Worm (Caenorhabditis elegans): Measurements from ENCODE around the gene Y58A7A.1.

Y58A7A.1 gene

ce11 chrV:5018810-5019274 lies 50.5 kb downstream of the Y58A7A.1 start, which contains the start of gene srr-4:
Gene srr-4, plus strand, starts transcription at chrV:5019224.
- no peak for TF ChIP-seq med-1 (GFP tag; optimal IDR thresholded peaks at IDR 0.05; ENCODE audit: insufficient read depth)

DNA sequence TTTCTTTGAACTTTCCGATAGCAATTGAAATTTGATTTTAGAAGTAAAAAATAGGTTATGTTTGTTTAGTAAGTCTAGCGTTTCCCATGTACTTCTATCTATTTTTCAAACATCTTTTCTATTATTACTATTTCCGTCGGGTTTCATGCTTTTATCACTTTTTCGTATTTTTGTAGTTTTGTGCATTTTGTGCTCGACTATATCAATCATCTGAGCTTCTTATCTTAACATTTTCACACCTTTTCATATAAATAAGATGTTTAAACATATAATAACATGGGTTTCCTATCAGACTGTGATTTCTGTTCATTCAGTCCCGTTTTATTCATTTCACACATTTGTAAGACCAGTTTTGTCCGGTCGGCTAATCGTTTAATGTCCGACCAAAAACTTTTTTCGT lies 51.3 kb downstream of the Y58A7A.1 start:
- TF ChIP-seq ref-1 (GFP tag; conservative IDR thresholded peaks at IDR 0.05) (no peak), ztf-29 (GFP tag; IDR thresholded peaks at IDR 0.05) (no peak), flt-1 (GFP tag; IDR thresholded peaks at IDR 0.05) (no peak), ztf-23 (GFP tag; IDR thresholded peaks at IDR 0.05) (no peak), cog-1 (tag; optimal IDR thresholded peaks at IDR 0.05) (no peak)
